Fruit fly (Drosophila melanogaster) whole organism, embryonic: ENCODE data around the gene nAChRalpha7.

Experiments used
- CG1233 ChIP-seq: fragments of 200-800 bp; sonication (Bioruptor generic); optimal IDR thresholded peaks from 4 replicates; lab custom pipeline; 2018; ENCODE audit warnings: missing biosample characterization, mild to moderate bottlenecking, missing genetic modification characterization
- CG13624 ChIP-seq: fragments of 200-800 bp; sonication (Bioruptor generic); optimal IDR thresholded peaks from 2 replicates; lab custom pipeline; 2016; ENCODE audit warnings: missing biosample characterization, missing genetic modification characterization
- CG13894 ChIP-seq: fragments of 200-800 bp; sonication (Bioruptor generic); optimal IDR thresholded peaks from 3 replicates; lab custom pipeline; 2018; ENCODE audit warnings: missing biosample characterization, mild to moderate bottlenecking, missing genetic modification characterization, moderate library complexity
- CG15011 ChIP-seq: fragments of 200-800 bp; sonication (Bioruptor generic); optimal IDR thresholded peaks from 3 replicates; lab custom pipeline; 2018; ENCODE audit warnings: missing biosample characterization, mild to moderate bottlenecking, missing genetic modification characterization
- CG15073 ChIP-seq: fragments of 200-800 bp; sonication (Bioruptor generic); optimal IDR thresholded peaks from 2 replicates; lab custom pipeline; 2016; ENCODE audit warnings: missing biosample characterization, missing genetic modification characterization
- CG1529 ChIP-seq: fragments of 200-800 bp; sonication (Bioruptor generic); optimal IDR thresholded peaks from 3 replicates; lab custom pipeline; 2018; ENCODE audit warnings: missing biosample characterization, missing genetic modification characterization
- CG17328 ChIP-seq: fragments of 200-800 bp; sonication (Bioruptor generic); IDR thresholded peaks from 2 replicates; pipeline ENCODE4 v1.3.6; 2022; ENCODE audit warnings: missing biosample characterization, missing genetic modification characterization
- CG17802 ChIP-seq: fragments of 200-800 bp; sonication (Bioruptor generic); optimal IDR thresholded peaks from 2 replicates; lab custom pipeline; 2018; ENCODE audit warnings: missing biosample characterization, mild to moderate bottlenecking, missing genetic modification characterization, moderate library complexity
- CG17829 ChIP-seq: fragments of 200-800 bp; optimal IDR thresholded peaks from 2 replicates; lab custom pipeline; 2019; ENCODE audit warnings: missing biosample characterization, mild to moderate bottlenecking, missing genetic modification characterization, moderate library complexity
- CG2116 ChIP-seq: fragments of 200-800 bp; sonication (Bioruptor generic); optimal IDR thresholded peaks from 3 replicates; lab custom pipeline; 2018; ENCODE audit warnings: missing biosample characterization, mild to moderate bottlenecking, missing genetic modification characterization
- CG30020 ChIP-seq: fragments of 200-800 bp; optimal IDR thresholded peaks from 2 replicates; lab custom pipeline; 2019; ENCODE audit warnings: missing biosample characterization, mild to moderate bottlenecking, missing genetic modification characterization, moderate library complexity
- CG3065 ChIP-seq: fragments of 200-800 bp; sonication (Bioruptor generic); optimal IDR thresholded peaks from 2 replicates; lab custom pipeline; 2016; ENCODE audit warnings: missing biosample characterization, missing genetic modification characterization
- CG3407 ChIP-seq: fragments of 200-800 bp; sonication (Bioruptor generic); optimal IDR thresholded peaks from 2 replicates; lab custom pipeline; 2018; ENCODE audit warnings: missing biosample characterization, mild to moderate bottlenecking, missing genetic modification characterization
- CG4360 ChIP-seq: fragments of 200-800 bp; sonication (Bioruptor generic); IDR thresholded peaks from 2 replicates; pipeline ENCODE4 v1.3.6; 2022; ENCODE audit warnings: missing biosample characterization, missing genetic modification characterization
- CG4404 ChIP-seq: fragments of 200-800 bp; sonication (Bioruptor generic); IDR thresholded peaks from 2 replicates; pipeline ENCODE4 v1.3.6; 2022; ENCODE audit warnings: missing biosample characterization, missing genetic modification characterization
- CG7556 ChIP-seq: fragments of 200-800 bp; sonication (Bioruptor generic); optimal IDR thresholded peaks from 2 replicates; lab custom pipeline; 2017; ENCODE audit warnings: missing biosample characterization, mild to moderate bottlenecking, missing genetic modification characterization
- CG7839 ChIP-seq: fragments of 200-800 bp; sonication (Bioruptor generic); optimal IDR thresholded peaks from 3 replicates; lab custom pipeline; 2018; ENCODE audit warnings: missing biosample characterization, mild to moderate bottlenecking, missing genetic modification characterization, moderate library complexity
- CG8765 ChIP-seq: fragments of 200-800 bp; sonication (Bioruptor generic); IDR thresholded peaks from 2 replicates; pipeline ENCODE4 v1.3.6; 2022; ENCODE audit warnings: missing biosample characterization, missing genetic modification characterization
- CG9876 ChIP-seq: fragments of 200-800 bp; sonication (Bioruptor generic); optimal IDR thresholded peaks from 2 replicates; lab custom pipeline; 2016; ENCODE audit warnings: missing biosample characterization, missing genetic modification characterization
- CTCF ChIP-seq: fragments of 200-800 bp; sonication (Bioruptor generic); optimal IDR thresholded peaks from 2 replicates; lab custom pipeline; 2017; ENCODE audit warnings: missing biosample characterization, mild to moderate bottlenecking, missing genetic modification characterization, moderate library complexity
- CrebB ChIP-seq: fragments of 200-800 bp; sonication (Bioruptor generic); optimal IDR thresholded peaks from 3 replicates; lab custom pipeline; 2018; ENCODE audit warnings: missing biosample characterization, mild to moderate bottlenecking, missing genetic modification characterization
- Dref ChIP-seq: fragments of 200-800 bp; sonication (Bioruptor generic); IDR thresholded peaks from 2 replicates; pipeline ENCODE4 v1.3.6; 2022; ENCODE audit warnings: missing biosample characterization, missing genetic modification characterization
- Ets65A ChIP-seq: fragments of 200-800 bp; sonication (Bioruptor generic); peaks from one replicate; lab custom pipeline; 2016; ENCODE audit warnings: missing biosample characterization, missing genetic modification characterization
- Fer3 ChIP-seq: fragments of 200-800 bp; sonication (Bioruptor generic); optimal IDR thresholded peaks from 2 replicates; lab custom pipeline; 2018; ENCODE audit warnings: missing biosample characterization, mild to moderate bottlenecking, missing genetic modification characterization, moderate library complexity
- Hr51 ChIP-seq, 2 experiments: fragments of 200-800 bp; sonication (Bioruptor generic); optimal IDR thresholded peaks; 2 replicates in 1 of 2; 3 replicates in 1 of 2; lab custom pipeline; 2016 to 2018; ENCODE audit warnings: missing biosample characterization in 2 of 2, missing genetic modification characterization in 2 of 2, mild to moderate bottlenecking in 1 of 2, moderate library complexity in 1 of 2
- Hr78 ChIP-seq, 2 experiments: fragments of 200-800 bp in 1 of 2; fragments of >200 bp in 1 of 2; sonication (Bioruptor generic) in 1 of 2; optimal IDR thresholded peaks; 2 replicates each; lab custom pipeline; 2017 to 2019; ENCODE audit warnings: missing biosample characterization in 2 of 2, missing genetic modification characterization in 2 of 2, mild to moderate bottlenecking in 1 of 2, moderate library complexity in 1 of 2
- MBD-R2 ChIP-seq: fragments of 200-800 bp; sonication (Bioruptor generic); IDR thresholded peaks from 2 replicates; pipeline ENCODE4 v1.3.6; 2022; ENCODE audit warnings: missing biosample characterization, missing genetic modification characterization
- Max ChIP-seq: fragments of 200-800 bp; sonication (Bioruptor generic); optimal IDR thresholded peaks from 2 replicates; lab custom pipeline; 2016; ENCODE audit warnings: missing biosample characterization, mild to moderate bottlenecking, missing genetic modification characterization
- Mrtf ChIP-seq: fragments of 200-800 bp; sonication (Bioruptor generic); IDR thresholded peaks from 3 replicates; pipeline ENCODE4 v1.3.6; 2022; ENCODE audit warnings: missing biosample characterization, missing genetic modification characterization
- Ptx1 ChIP-seq: fragments of 200-800 bp; sonication (Bioruptor generic); IDR thresholded peaks from 2 replicates; pipeline ENCODE4 v1.3.6; 2022; ENCODE audit warnings: missing biosample characterization, missing genetic modification characterization
- Spps ChIP-seq: fragments of 200-800 bp; sonication (Bioruptor generic); optimal IDR thresholded peaks from 2 replicates; lab custom pipeline; 2018; ENCODE audit warnings: missing biosample characterization, mild to moderate bottlenecking, missing genetic modification characterization
- bsh ChIP-seq, 2 experiments: fragments of 200-800 bp; sonication (Bioruptor generic); optimal IDR thresholded peaks; 2 replicates each; lab custom pipeline; 2017 to 2018; ENCODE audit warnings: mild to moderate bottlenecking in 2 of 2, missing biosample characterization in 2 of 2, missing genetic modification characterization in 2 of 2, moderate library complexity in 1 of 2
- chn ChIP-seq: fragments of 200-800 bp; sonication (Bioruptor generic); optimal IDR thresholded peaks from 2 replicates; lab custom pipeline; 2016; ENCODE audit warnings: missing biosample characterization, missing genetic modification characterization
- eyg ChIP-seq: fragments of 200-800 bp; sonication (Bioruptor generic); optimal IDR thresholded peaks from 3 replicates; lab custom pipeline; 2016; ENCODE audit warnings: missing biosample characterization, missing genetic modification characterization
- ind ChIP-seq: fragments of 200-800 bp; sonication (Bioruptor generic); optimal IDR thresholded peaks from 3 replicates; lab custom pipeline; 2016; ENCODE audit warnings: missing biosample characterization, missing genetic modification characterization
- knrl ChIP-seq: fragments of 200-800 bp; sonication (Bioruptor generic); IDR thresholded peaks from 3 replicates; pipeline ENCODE4 v1.3.6; 2022; ENCODE audit warnings: missing biosample characterization, missing genetic modification characterization; ENCODE audit not compliant: partially characterized antibody
- onecut ChIP-seq: fragments of 200-800 bp; sonication (Bioruptor generic); IDR thresholded peaks from 2 replicates; pipeline ENCODE4 v1.3.6; 2022; ENCODE audit warnings: missing biosample characterization, missing genetic modification characterization
- pfk ChIP-seq: fragments of 200-800 bp; sonication (Bioruptor generic); optimal IDR thresholded peaks from 2 replicates; lab custom pipeline; 2018; ENCODE audit warnings: missing biosample characterization, mild to moderate bottlenecking, missing genetic modification characterization, moderate library complexity
- pita ChIP-seq: fragments of 200-800 bp; sonication (Bioruptor generic); optimal IDR thresholded peaks from 2 replicates; lab custom pipeline; 2017; ENCODE audit warnings: missing biosample characterization, mild to moderate bottlenecking, missing genetic modification characterization
- pzg ChIP-seq: fragments of 200-800 bp; sonication (Bioruptor generic); optimal IDR thresholded peaks from 3 replicates; lab custom pipeline; 2018; ENCODE audit warnings: missing biosample characterization, mild to moderate bottlenecking, missing genetic modification characterization, moderate library complexity
- row ChIP-seq: fragments of 200-800 bp; sonication (Bioruptor generic); IDR thresholded peaks from 3 replicates; pipeline ENCODE4 v1.3.6; 2022; ENCODE audit warnings: missing biosample characterization, missing genetic modification characterization
- salm ChIP-seq: fragments of 200-800 bp; sonication (Bioruptor generic); optimal IDR thresholded peaks from 2 replicates; lab custom pipeline; 2018; ENCODE audit warnings: missing biosample characterization, mild to moderate bottlenecking, missing genetic modification characterization
- scrt ChIP-seq: fragments of 200-800 bp; sonication (Bioruptor generic); optimal IDR thresholded peaks from 2 replicates; lab custom pipeline; 2018; ENCODE audit warnings: missing biosample characterization, mild to moderate bottlenecking, missing genetic modification characterization, moderate library complexity
- sens ChIP-seq: fragments of 200-800 bp; sonication (Bioruptor generic); peaks from one replicate; lab custom pipeline; 2016; ENCODE audit warnings: missing biosample characterization, missing genetic modification characterization
- sisA ChIP-seq: fragments of 200-800 bp; sonication (Bioruptor generic); IDR thresholded peaks from 2 replicates; pipeline ENCODE4 v1.3.6; 2022; ENCODE audit warnings: missing biosample characterization, missing genetic modification characterization
- tgo ChIP-seq: fragments of 200-800 bp; sonication (Bioruptor generic); IDR thresholded peaks from 3 replicates; pipeline ENCODE4 v1.3.6; 2022; ENCODE audit warnings: missing biosample characterization, missing genetic modification characterization
- tup ChIP-seq: fragments of 200-800 bp; sonication (Bioruptor generic); optimal IDR thresholded peaks from 2 replicates; lab custom pipeline; 2016; ENCODE audit warnings: missing biosample characterization, mild to moderate bottlenecking, missing genetic modification characterization, moderate library complexity
- unpg ChIP-seq: fragments of 200-800 bp; sonication (Bioruptor generic); optimal IDR thresholded peaks from 3 replicates; lab custom pipeline; 2018; ENCODE audit warnings: missing biosample characterization, mild to moderate bottlenecking, missing genetic modification characterization, moderate library complexity
- wor ChIP-seq: fragments of 200-800 bp; sonication (Bioruptor generic); IDR thresholded peaks from 2 replicates; pipeline ENCODE4 v1.3.6; 2022; ENCODE audit warnings: missing biosample characterization, missing genetic modification characterization
- z ChIP-seq: fragments of 200-800 bp; sonication (Bioruptor generic); IDR thresholded peaks from 3 replicates; pipeline ENCODE4 v1.3.6; 2022; ENCODE audit warnings: missing biosample characterization, missing genetic modification characterization
- zen ChIP-seq: fragments of 200-800 bp; sonication (Bioruptor generic); optimal IDR thresholded peaks from 3 replicates; lab custom pipeline; 2018; ENCODE audit warnings: missing biosample characterization, mild to moderate bottlenecking, missing genetic modification characterization, moderate library complexity

nAChRalpha7 gene

dm6 chrX:19325729-19326473, 22.3 kb downstream of the nAChRalpha7 start (continued):
- TF ChIP-seq CG8765 (GFP tag; lab: Robert Waterston, UW): no peak
- TF ChIP-seq CG3065: no peak
- TF ChIP-seq sisA (GFP tag; lab: Robert Waterston, UW): no peak
- no peak for TF ChIP-seq wor (GFP tag; lab: Robert Waterston, UW)
- TF ChIP-seq bsh (GFP tag; optimal IDR thresholded peaks at IDR 0.05; lab: Kevin White, UChicago): peak in 1 of 2 experiments; percentile 1
- no peak for TF ChIP-seq scrt (GFP tag; lab: Kevin White, UChicago)
- no peak for TF ChIP-seq tup
- TF ChIP-seq Spps (tag; lab: Kevin White, UChicago): no peak
- TF ChIP-seq CG30020 (tag; lab: Kevin White, UChicago): no peak
- TF ChIP-seq unpg (GFP tag; lab: Kevin White, UChicago): peak; percentile 4
- TF ChIP-seq Dref (GFP tag; lab: Robert Waterston, UW): no peak
- TF ChIP-seq MBD-R2 (GFP tag; lab: Robert Waterston, UW): no peak
- no peak for TF ChIP-seq onecut (GFP tag; lab: Robert Waterston, UW)
- TF ChIP-seq CG3407: no peak
- TF ChIP-seq salm (tag; lab: Kevin White, UChicago): no peak
- no peak for TF ChIP-seq knrl
- no peak for TF ChIP-seq CG17829 (tag; lab: Kevin White, UChicago)
- TF ChIP-seq CG4404 (GFP tag; lab: Robert Waterston, UW): no peak
- peak; percentile 7 for TF ChIP-seq pita
- no peak for TF ChIP-seq CG4360
- TF ChIP-seq CG2116: no peak
- peak; percentile 11 for TF ChIP-seq Ets65A
- TF ChIP-seq CG1233: peak; percentile 29
- no peak for TF ChIP-seq CG9876 (GFP tag; lab: Kevin White, UChicago)
- TF ChIP-seq CG7556 (GFP tag; lab: Kevin White, UChicago): no peak
- TF ChIP-seq Ptx1: no peak
- peak; percentile 75 for TF ChIP-seq sens (GFP tag; lab: Kevin White, UChicago)
- peak in 1 of 2 experiments; percentile 6 for TF ChIP-seq Hr51 (GFP tag; optimal IDR thresholded peaks at IDR 0.05; lab: Kevin White, UChicago)
- TF ChIP-seq Hr78 (GFP tag; optimal IDR thresholded peaks at IDR 0.05; lab: Kevin White, UChicago): no peak
- no peak for TF ChIP-seq CG17328 (GFP tag; lab: Robert Waterston, UW)
- TF ChIP-seq z (GFP tag; lab: Robert Waterston, UW): no peak
- no peak for TF ChIP-seq Fer3
- TF ChIP-seq Mrtf (GFP tag; lab: Robert Waterston, UW): no peak
- peak; percentile 94 for TF ChIP-seq CTCF (GFP tag; lab: Kevin White, UChicago)
- TF ChIP-seq Max (GFP tag; lab: Kevin White, UChicago): no peak
- no peak for TF ChIP-seq CG15073 (GFP tag; lab: Kevin White, UChicago)
- no peak for TF ChIP-seq row (GFP tag; lab: Robert Waterston, UW)
- TF ChIP-seq CG13624: no peak
- TF ChIP-seq CG7839 (tag; lab: Kevin White, UChicago): peak; percentile 37
- no peak for TF ChIP-seq CG17802 (tag; lab: Kevin White, UChicago)
- TF ChIP-seq eyg (GFP tag; lab: Kevin White, UChicago): no peak
- peak; percentile 0 for TF ChIP-seq CG13894 (tag; lab: Kevin White, UChicago)
- peak; percentile 71 for TF ChIP-seq zen (tag; lab: Kevin White, UChicago)
- TF ChIP-seq CrebB: no peak
- no peak for TF ChIP-seq ind (GFP tag; lab: Kevin White, UChicago)
- TF ChIP-seq chn (GFP tag; lab: Kevin White, UChicago): no peak
- no peak for TF ChIP-seq pfk (GFP tag; lab: Kevin White, UChicago)
- no peak for TF ChIP-seq pzg (GFP tag; lab: Kevin White, UChicago)
- TF ChIP-seq CG1529 (GFP tag; lab: Kevin White, UChicago): no peak
- no peak for TF ChIP-seq tgo (GFP tag; lab: Robert Waterston, UW)
- no peak for TF ChIP-seq CG15011 (GFP tag; lab: Kevin White, UChicago)
